Fruit fly (Drosophila melanogaster): Measurements from ENCODE around the gene CG13077.

Gene CG13077

DNA sequence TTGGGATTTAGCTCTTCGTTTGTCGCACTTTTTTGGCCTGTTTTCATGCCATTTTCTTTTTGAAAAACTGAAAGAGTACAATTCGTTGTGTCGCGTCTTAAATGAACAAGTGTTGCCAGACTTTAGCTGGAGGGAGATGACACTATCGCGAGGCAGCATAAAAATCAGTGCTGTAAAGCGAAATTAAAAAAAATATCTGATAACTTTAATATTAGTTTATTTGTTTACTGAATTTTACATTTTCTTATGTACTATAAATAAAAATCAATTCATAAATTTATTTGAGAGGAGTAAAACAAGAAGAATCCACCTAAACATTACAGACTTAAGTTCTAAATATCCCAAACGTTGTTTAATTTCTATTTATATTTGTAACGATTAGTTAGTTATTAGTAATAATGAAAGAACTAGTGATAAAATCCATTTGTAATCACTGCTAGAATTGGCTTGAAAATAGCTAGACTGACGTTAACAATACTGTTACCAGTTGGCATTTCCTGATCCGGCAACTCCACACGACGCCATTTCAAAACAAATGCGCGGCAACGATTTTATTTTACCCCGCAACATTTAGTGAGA is 11.6 kb downstream of the CG13077 start, which contains the start of the genes spi and msb1l (continued):
- peak; percentile 66 for TF ChIP-seq CG10631 (GFP tag; optimal IDR thresholded peaks at IDR 0.05)
- TF ChIP-seq CG9139 (GFP tag; optimal IDR thresholded peaks at IDR 0.05): no peak
- peak; percentile 5 for TF ChIP-seq CG11902 (GFP tag; optimal IDR thresholded peaks at IDR 0.05)
- no peak for TF ChIP-seq Ets21C (GFP tag; optimal IDR thresholded peaks at IDR 0.05)
- 0 out of 3 replicates have a peak, but pooled peaks have one; percentile 2 for TF ChIP-seq eg (GFP tag; IDR thresholded peaks at IDR 0.05)
- no peak for TF ChIP-seq fd59A (GFP tag; optimal IDR thresholded peaks at IDR 0.05)
- TF ChIP-seq svp (GFP tag): no peak
- TF ChIP-seq achi (GFP tag; optimal IDR thresholded peaks at IDR 0.05): peak; percentile 12
- TF ChIP-seq CG32006 (GFP tag; optimal IDR thresholded peaks at IDR 0.05): no peak
- TF ChIP-seq CG6276 (GFP tag; optimal IDR thresholded peaks at IDR 0.05): no peak
- TF ChIP-seq CG1621 (tag; optimal IDR thresholded peaks at IDR 0.05): no peak
- TF ChIP-seq Hr39 (GFP tag; optimal IDR thresholded peaks at IDR 0.05): peak; percentile 9
- no peak for TF ChIP-seq CG11762 (GFP tag; optimal IDR thresholded peaks at IDR 0.05; ENCODE audit: insufficient read depth)
- peak; percentile 57 for TF ChIP-seq CG3032 (tag; optimal IDR thresholded peaks at IDR 0.05)
- no peak for TF ChIP-seq CG10669 (GFP tag; optimal IDR thresholded peaks at IDR 0.05)
- peak; percentile 27 for TF ChIP-seq Hr4 (GFP tag; optimal IDR thresholded peaks at IDR 0.05)
- no peak for TF ChIP-seq CG15336 (GFP tag; IDR thresholded peaks at IDR 0.05)
- no peak for TF ChIP-seq Gug (GFP tag; IDR thresholded peaks at IDR 0.05)
- TF ChIP-seq CG3919 (GFP tag; optimal IDR thresholded peaks at IDR 0.05): peak; percentile 15
- no peak for TF ChIP-seq Eip75B (GFP tag; optimal IDR thresholded peaks at IDR 0.05)
- TF ChIP-seq Sox102F (GFP tag; optimal IDR thresholded peaks at IDR 0.05): no peak
- TF ChIP-seq CG6808 (GFP tag; optimal IDR thresholded peaks at IDR 0.05): no peak
- TF ChIP-seq CG11294 (GFP tag; IDR thresholded peaks at IDR 0.05): no peak
- TF ChIP-seq lz (GFP tag; optimal IDR thresholded peaks at IDR 0.05): peak; percentile 33
- no peak for TF ChIP-seq net (GFP tag; optimal IDR thresholded peaks at IDR 0.05)
- TF ChIP-seq CG34406 (GFP tag; optimal IDR thresholded peaks at IDR 0.05): no peak
- TF ChIP-seq esn (GFP tag; optimal IDR thresholded peaks at IDR 0.05): peak; percentile 55
- no peak for TF ChIP-seq CG16779 (tag; optimal IDR thresholded peaks at IDR 0.05)
- TF ChIP-seq pdm3 (GFP tag; optimal IDR thresholded peaks at IDR 0.05): peak; percentile 42
- peak; percentile 12 for TF ChIP-seq CG31627 (GFP tag; optimal IDR thresholded peaks at IDR 0.05)

DNA sequence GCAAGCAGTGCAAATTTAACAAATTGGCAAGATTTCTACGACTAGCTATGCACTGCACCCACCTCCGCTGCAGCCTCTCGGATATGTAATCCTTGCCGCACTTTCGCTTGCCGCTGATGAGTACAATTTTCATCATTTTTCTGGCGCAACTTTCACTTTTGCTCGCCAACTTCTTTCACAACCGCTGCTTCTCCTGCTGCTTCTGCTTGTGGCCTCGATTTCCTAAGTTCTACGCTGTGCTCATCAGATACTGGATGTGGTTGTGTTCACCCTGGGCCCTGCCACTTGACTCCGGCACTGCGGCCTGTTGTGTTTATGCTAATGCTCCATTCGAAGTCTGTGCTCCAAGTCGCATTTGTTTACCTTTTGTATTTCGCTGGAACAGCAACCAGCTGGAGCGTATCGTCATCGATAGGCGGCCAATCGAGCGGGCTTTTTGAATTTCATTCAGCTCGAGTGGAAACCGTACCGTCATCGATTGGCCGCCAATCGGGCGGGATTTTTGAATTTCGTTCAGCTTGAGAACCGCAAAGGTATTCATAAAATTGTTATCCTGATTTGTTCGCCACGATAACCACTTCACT is 14.4 kb downstream of the CG13077 start, which contains the start of gene Pmvk:
Gene Pmvk (minus strand): TSS at position 357 of the 584 bp plus-strand sequence.
- TF ChIP-seq CG6854 (GFP tag; optimal IDR thresholded peaks at IDR 0.05) (peak; percentile 26), CG3919 (GFP tag; optimal IDR thresholded peaks at IDR 0.05) (no peak), CG15336 (GFP tag; IDR thresholded peaks at IDR 0.05) (0 out of 2 replicates have a peak, but pooled peaks have one; percentile 14), fkh (GFP tag; optimal IDR thresholded peaks at IDR 0.05) (peak; percentile 88), eg (GFP tag; IDR thresholded peaks at IDR 0.05) (no peak), Blimp-1 (GFP tag; optimal IDR thresholded peaks at IDR 0.05) (peak; percentile 98)

DNA sequence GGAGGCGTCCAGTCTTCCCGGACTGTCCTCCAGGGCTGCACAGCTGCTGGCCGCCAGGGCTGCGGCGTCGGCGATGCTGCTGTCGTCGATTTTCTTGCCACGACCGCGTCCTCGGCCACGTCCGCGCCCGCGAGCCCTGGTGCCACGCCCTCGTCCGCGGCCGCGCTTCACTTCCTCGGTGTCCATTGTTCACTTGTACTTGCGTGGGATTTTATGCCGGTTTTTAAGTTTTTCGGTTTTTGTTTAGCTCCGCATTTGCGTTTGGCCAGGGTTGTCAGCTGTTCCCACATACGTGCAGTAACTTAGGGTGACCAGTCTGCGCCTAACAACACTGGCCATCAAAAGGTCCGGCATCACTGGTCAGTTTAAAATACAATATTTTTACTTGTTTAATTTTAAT is 16.5 kb downstream of the CG13077 start, which contains the start of gene Hakai:
Gene Hakai (minus strand): TSS at position 290 of the 400 bp plus-strand sequence.
- no peak for TF ChIP-seq Gug (GFP tag; IDR thresholded peaks at IDR 0.05)
- no peak for TF ChIP-seq CG11762 (GFP tag; optimal IDR thresholded peaks at IDR 0.05; ENCODE audit: insufficient read depth)
- peak; percentile 12 for TF ChIP-seq Ets96B (tag; optimal IDR thresholded peaks at IDR 0.05)
- peak; percentile 6 for TF ChIP-seq CG1621 (tag; optimal IDR thresholded peaks at IDR 0.05)
- TF ChIP-seq CG11294 (GFP tag; IDR thresholded peaks at IDR 0.05): peak; percentile 9; the same call in 1 of the 2 replicates
- TF ChIP-seq Sox14 (GFP tag; optimal IDR thresholded peaks at IDR 0.05): peak; percentile 57
- peak; percentile 25 for TF ChIP-seq Ets21C (GFP tag; optimal IDR thresholded peaks at IDR 0.05)
- peak; percentile 37 for TF ChIP-seq CG7368 (GFP tag; optimal IDR thresholded peaks at IDR 0.05)
- TF ChIP-seq esn (GFP tag; optimal IDR thresholded peaks at IDR 0.05): peak; percentile 53
- peak; percentile 57 for TF ChIP-seq Eip78C (GFP tag)
- TF ChIP-seq net (GFP tag; optimal IDR thresholded peaks at IDR 0.05): peak; percentile 34
- peak in 1 of 2 experiments; percentile 29 for TF ChIP-seq ss (GFP tag; optimal IDR thresholded peaks at IDR 0.05)
- TF ChIP-seq salr (GFP tag; optimal IDR thresholded peaks at IDR 0.05): no peak
- TF ChIP-seq Met (GFP tag; optimal IDR thresholded peaks at IDR 0.05): peak; percentile 46
- TF ChIP-seq CG9139 (GFP tag; optimal IDR thresholded peaks at IDR 0.05): no peak
- peak; percentile 67; the same call in 1 of the 3 replicates for TF ChIP-seq CG6163 (GFP tag; IDR thresholded peaks at IDR 0.05)
- TF ChIP-seq CG11902 (GFP tag; optimal IDR thresholded peaks at IDR 0.05): peak; percentile 35
- no peak for TF ChIP-seq CG10669 (GFP tag; optimal IDR thresholded peaks at IDR 0.05)
- TF ChIP-seq CG6854 (GFP tag; optimal IDR thresholded peaks at IDR 0.05): no peak
- peak; percentile 5 for TF ChIP-seq Sox15 (GFP tag; optimal IDR thresholded peaks at IDR 0.05)
- TF ChIP-seq achi (GFP tag; optimal IDR thresholded peaks at IDR 0.05): peak; percentile 42
- no peak for TF ChIP-seq CG4318 (GFP tag; optimal IDR thresholded peaks at IDR 0.05)
- TF ChIP-seq Blimp-1 (GFP tag; optimal IDR thresholded peaks at IDR 0.05): no peak
- no peak for TF ChIP-seq CG6276 (GFP tag; optimal IDR thresholded peaks at IDR 0.05)
- TF ChIP-seq acj6 (GFP tag; optimal IDR thresholded peaks at IDR 0.05): peak; percentile 30
- no peak for TF ChIP-seq CG15336 (GFP tag; IDR thresholded peaks at IDR 0.05)
- peak; percentile 40 for TF ChIP-seq Eip75B (GFP tag; optimal IDR thresholded peaks at IDR 0.05)

Measured in whole organism, prepupa.